Worm (Caenorhabditis elegans) whole organism, early embryonic: ENCODE measurements around the gene ZC404.15.

Experiments
- B0310.2 ChIP-seq: sonication (generic microtip); optimal IDR thresholded peaks from 2 replicates; lab custom pipeline; 2016; ENCODE audit warnings: mild to moderate bottlenecking, missing genetic modification characterization, missing compliant biosample characterization
- F13C5.2 ChIP-seq: sonication (generic microtip); optimal IDR thresholded peaks from 2 replicates; lab custom pipeline; 2017; ENCODE audit warnings: mild to moderate bottlenecking, missing genetic modification characterization, inconsistent platforms, missing compliant biosample characterization
- aly-1 ChIP-seq: sonication (generic microtip); optimal IDR thresholded peaks from 2 replicates; lab custom pipeline; 2016; ENCODE audit warnings: missing genetic modification characterization, missing compliant biosample characterization
- ama-1 ChIP-seq: fragments of 150-350 bp; optimal IDR thresholded peaks from 2 replicates; lab custom pipeline; 2014
- ceh-13 ChIP-seq: fragments of 200-800 bp; sonication (Bioruptor generic); optimal IDR thresholded peaks from 2 replicates; lab custom pipeline; 2018; ENCODE audit warnings: mild to moderate bottlenecking, missing genetic modification characterization, missing compliant biosample characterization
- ceh-36 ChIP-seq: sonication (generic microtip); optimal IDR thresholded peaks from 2 replicates; lab custom pipeline; 2016; ENCODE audit warnings: missing genetic modification characterization, inconsistent platforms, missing compliant biosample characterization
- ets-7 ChIP-seq: sonication (generic microtip); optimal IDR thresholded peaks from 2 replicates; lab custom pipeline; 2016; ENCODE audit warnings: missing genotype, missing genetic modification characterization, missing compliant biosample characterization
- flt-1 ChIP-seq: fragments of 200-800 bp; sonication (Bioruptor generic); IDR thresholded peaks from 2 replicates; pipeline ENCODE4 v1.3.6; 2022; ENCODE audit warnings: missing genetic modification characterization, missing compliant biosample characterization
- hmbx-1 ChIP-seq: sonication (generic microtip); optimal IDR thresholded peaks from 2 replicates; lab custom pipeline; 2016; ENCODE audit warnings: mild to moderate bottlenecking, missing genetic modification characterization, missing compliant biosample characterization
- hmg-4 ChIP-seq: fragments of 200-800 bp; sonication (Bioruptor generic); optimal IDR thresholded peaks from 2 replicates; lab custom pipeline; 2018; ENCODE audit warnings: mild to moderate bottlenecking, missing genetic modification characterization, missing compliant biosample characterization
- hnd-1 ChIP-seq: sonication (generic microtip); optimal IDR thresholded peaks from 2 replicates; lab custom pipeline; 2016; ENCODE audit warnings: missing genetic modification characterization, missing compliant biosample characterization
- pes-1 ChIP-seq: fragments of 200-800 bp; sonication (Bioruptor generic); IDR thresholded peaks from 2 replicates; pipeline ENCODE4 v1.3.6; 2022; ENCODE audit warnings: missing genetic modification reagents, missing genetic modification characterization, missing compliant biosample characterization
- scrt-1 ChIP-seq: fragments of 200-800 bp; sonication (Bioruptor generic); IDR thresholded peaks from 2 replicates; pipeline ENCODE4 v1.3.6; 2022; ENCODE audit warnings: missing genetic modification characterization, missing compliant biosample characterization
- sea-1 ChIP-seq: fragments of 200-800 bp; sonication (Bioruptor generic); conservative IDR thresholded peaks from 2 replicates; pipeline ENCODE4 v1.3.6; 2022; ENCODE audit warnings: missing genetic modification characterization, missing compliant biosample characterization
- tbx-11 ChIP-seq: fragments of 200-800 bp; sonication (Bioruptor generic); IDR thresholded peaks from 2 replicates; pipeline ENCODE4 v1.3.6; 2022; ENCODE audit warnings: missing genetic modification characterization, missing compliant biosample characterization
- tbx-37 ChIP-seq: fragments of 200-800 bp; sonication (Bioruptor generic); conservative IDR thresholded peaks from 2 replicates; pipeline ENCODE4 v1.3.6; 2022; ENCODE audit warnings: missing genetic modification reagents, missing genetic modification characterization, missing compliant biosample characterization
- tra-4 ChIP-seq: sonication (generic microtip); optimal IDR thresholded peaks from 2 replicates; lab custom pipeline; 2017; ENCODE audit warnings: missing genetic modification characterization, missing compliant biosample characterization

ZC404.15 gene

DNA sequence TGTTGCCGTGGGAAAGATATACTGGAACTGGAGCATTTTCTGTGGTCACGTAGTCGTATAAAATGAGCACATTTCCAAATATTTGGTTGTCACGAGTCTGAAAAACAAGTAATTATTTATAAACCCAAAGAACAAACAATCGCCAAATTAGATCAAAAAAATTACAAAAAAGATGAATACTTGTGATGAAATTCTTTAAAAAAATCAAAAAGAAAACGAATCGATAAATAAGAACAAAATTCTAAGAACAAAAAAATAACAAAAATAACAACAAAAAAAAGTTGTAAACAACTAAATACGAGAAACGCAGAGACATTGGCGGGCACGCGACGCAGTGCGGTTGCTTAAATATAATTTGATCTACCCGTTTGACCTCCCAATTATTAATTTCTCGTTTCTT lies 6.5 kb upstream of the ZC404.15 start, which contains the start of gene ZC404.16:
ZC404.16 (minus strand) TSS at position 101 of the 400 bp plus-strand sequence.
- TF ChIP-seq tra-4 (no peak), F13C5.2 (tag; lab: Kevin White, UChicago) (no peak), hmg-4 (no peak), hnd-1 (tag; lab: Kevin White, UChicago) (no peak), ceh-13 (no peak), scrt-1 (GFP tag; lab: Robert Waterston, UW) (no peak), tbx-11 (no peak), aly-1 (tag; lab: Kevin White, UChicago) (no peak)

DNA sequence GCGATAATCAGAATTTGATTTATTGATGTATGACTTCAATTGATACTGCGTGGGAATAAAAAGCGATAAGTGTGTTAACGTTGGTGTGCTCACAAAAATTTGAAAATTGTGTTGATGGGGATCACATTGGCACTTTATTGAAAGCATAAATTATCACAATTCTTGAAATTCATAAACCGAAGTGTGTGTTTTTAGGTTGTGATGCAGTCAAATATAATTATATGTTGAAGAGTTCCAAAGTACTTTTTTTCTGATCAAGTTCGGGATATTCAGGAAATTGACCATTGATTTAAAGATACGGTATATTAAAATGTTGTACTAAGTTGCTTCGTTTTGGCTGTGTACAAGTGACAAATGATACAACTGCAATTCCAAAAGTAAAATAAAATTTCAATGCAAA lies 4.6 kb upstream of the ZC404.15 start, which contains the start of gene srh-28:
srh-28 (minus strand) TSS at position 101 of the 400 bp plus-strand sequence.
- TF ChIP-seq ets-7 (tag; lab: Kevin White, UChicago) (no peak), scrt-1 (GFP tag; lab: Robert Waterston, UW) (no peak), ceh-36 (no peak), hnd-1 (tag; lab: Kevin White, UChicago) (no peak), aly-1 (tag; lab: Kevin White, UChicago) (no peak), ceh-13 (no peak), hmbx-1 (tag; lab: Kevin White, UChicago) (no peak), sea-1 (GFP tag; lab: Robert Waterston, UW) (no peak), F13C5.2 (tag; lab: Kevin White, UChicago) (no peak), B0310.2 (no peak), pes-1 (GFP tag; lab: Robert Waterston, UW) (no peak), flt-1 (GFP tag; lab: Robert Waterston, UW) (no peak), tbx-11 (no peak)

DNA sequence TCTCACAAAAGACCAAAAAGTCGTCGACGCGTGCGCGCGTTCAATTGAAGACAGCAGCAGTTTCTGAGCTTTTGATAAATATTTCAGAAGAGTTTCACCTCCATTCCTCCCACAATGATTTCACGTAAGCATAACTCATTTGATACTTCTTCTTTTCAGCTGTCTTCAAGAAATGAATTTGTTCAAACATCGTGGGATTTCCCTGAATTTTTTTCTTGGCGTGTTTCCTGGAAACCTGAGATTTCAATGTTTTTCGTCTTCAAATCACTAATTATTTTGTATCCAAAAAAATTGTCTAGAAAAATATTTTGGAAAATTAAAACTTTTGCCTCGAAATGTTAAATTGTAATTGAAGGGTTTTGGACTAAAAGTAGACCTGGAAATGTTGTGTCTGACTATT lies 1.8 kb upstream of the ZC404.15 start:
- no peak for TF ChIP-seq hmbx-1 (tag; lab: Kevin White, UChicago)
- TF ChIP-seq ama-1 (lab: Kevin White, UChicago) = no peak
- no peak for TF ChIP-seq B0310.2

DNA sequence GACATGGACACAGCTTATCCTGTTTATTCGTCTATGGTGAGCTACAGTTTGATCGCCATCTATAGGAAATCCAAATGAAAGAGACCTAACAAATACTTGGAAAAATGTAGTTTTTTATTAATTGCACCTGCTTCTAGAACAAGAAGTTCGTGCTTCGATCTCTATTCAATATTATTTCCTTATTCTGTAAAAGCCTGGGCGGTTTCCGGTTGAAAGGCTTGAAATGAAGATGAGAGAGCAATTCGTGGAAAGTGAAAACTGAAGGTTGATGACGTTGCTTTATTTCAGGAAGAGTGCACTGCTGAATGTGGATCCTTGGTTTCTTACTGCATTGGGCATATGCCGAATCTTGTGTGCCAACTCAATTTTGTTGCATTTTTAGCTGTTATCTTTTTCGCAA lies 410 bp downstream of the ZC404.15 start:
- no peak for TF ChIP-seq hmbx-1 (tag; lab: Kevin White, UChicago)

DNA sequence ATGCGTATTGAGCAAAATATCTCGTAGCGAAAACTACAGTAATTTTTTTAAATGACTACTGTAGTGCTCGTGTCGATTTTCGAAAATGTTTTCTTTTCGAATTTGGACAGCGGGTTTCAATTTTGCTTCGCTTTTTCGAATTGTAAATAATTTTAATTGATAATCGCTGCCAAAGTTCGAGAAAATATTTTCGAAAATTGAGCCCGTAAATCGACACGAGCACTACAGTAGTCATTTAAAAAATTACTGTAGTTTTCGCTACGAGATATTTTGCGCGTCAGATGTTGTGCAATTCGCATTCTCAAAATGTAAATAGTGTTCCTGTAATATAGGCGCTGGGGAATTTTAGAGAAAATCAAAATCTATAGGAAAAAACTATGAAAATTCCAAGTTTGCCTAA lies 2.0 kb downstream of the ZC404.15 start:
- no peak for TF ChIP-seq ets-7 (tag; lab: Kevin White, UChicago)
- no peak for TF ChIP-seq flt-1 (GFP tag; lab: Robert Waterston, UW)
- TF ChIP-seq tbx-37 (GFP tag; lab: Robert Waterston, UW) = no peak
- TF ChIP-seq ceh-36 = no peak
- TF ChIP-seq sea-1 (GFP tag; lab: Robert Waterston, UW) = no peak
- TF ChIP-seq hmg-4 = no peak
- no peak for TF ChIP-seq ceh-13

DNA sequence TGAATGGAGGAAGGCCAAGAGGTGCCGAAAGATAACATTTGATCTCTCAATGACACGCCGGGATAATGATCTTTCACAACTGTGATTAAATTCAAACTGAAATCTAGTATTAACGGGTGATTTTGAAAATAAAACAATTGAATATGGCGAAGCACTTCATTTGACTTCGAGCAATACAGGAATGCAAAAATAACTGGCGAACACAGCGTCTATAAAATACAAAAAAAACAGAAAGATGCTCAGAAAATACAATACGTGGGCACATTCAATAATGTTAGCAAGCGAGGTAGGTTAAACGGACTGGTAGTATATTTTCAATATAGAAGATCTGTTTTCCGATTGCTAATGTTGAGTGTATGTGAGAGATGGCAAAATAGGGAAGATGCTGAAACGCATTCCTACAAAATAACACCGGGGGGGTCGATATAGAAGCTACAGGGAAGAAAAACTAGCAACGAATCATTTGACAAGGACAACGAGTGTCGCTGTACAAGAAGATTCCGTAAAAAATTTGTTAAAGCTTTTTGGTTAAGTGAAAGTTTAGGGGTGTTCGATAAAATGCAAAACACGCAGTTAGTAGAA lies 2.9 kb downstream of the ZC404.15 start:
- TF ChIP-seq tbx-11 (no peak), ceh-36 (no peak), hmbx-1 (tag; lab: Kevin White, UChicago) (no peak), ama-1 (lab: Kevin White, UChicago) (no peak), pes-1 (GFP tag; lab: Robert Waterston, UW) (no peak), flt-1 (GFP tag; lab: Robert Waterston, UW) (no peak), B0310.2 (no peak)

DNA sequence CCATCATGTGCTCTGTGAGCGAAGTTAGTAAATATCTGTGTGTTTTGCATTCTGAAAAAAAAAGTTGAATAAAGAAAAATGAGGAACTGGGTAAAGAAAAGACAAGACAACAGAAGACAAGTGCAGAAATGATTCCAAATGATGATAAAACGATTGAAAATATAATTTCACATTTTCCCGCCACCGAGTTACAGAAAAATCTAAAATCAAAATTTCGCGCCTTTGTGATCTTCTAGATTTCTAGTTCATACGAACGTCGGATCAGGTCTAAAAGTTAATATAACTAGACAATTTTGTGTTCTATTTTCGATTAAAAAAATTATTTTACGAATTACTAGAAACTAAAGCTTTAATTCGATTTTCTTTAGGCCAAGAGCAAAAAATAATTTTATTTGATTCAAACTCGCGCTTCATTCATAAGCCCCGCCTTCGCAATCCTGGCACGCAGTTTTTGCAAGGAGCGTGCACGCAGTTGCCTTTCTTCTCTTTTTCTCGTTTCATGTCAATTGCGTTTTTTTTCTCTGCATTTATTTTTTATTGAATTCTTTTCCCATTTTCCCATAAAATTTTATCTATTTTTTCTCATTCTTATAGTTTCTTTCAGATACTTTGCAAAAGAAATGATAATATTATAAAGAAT lies 4.7 kb downstream of the ZC404.15 start, which contains the start of the genes spn-4 and spe-39:
spn-4 (minus strand) TSS at position 51 of the 640 bp plus-strand sequence.
spe-39 (plus strand) TSS at position 599 of the 640 bp plus-strand sequence.
- TF ChIP-seq pes-1 (GFP tag; lab: Robert Waterston, UW) (no peak), sea-1 (GFP tag; lab: Robert Waterston, UW) (0 out of 2 replicates have a peak, but pooled peaks have one; percentile 56), ets-7 (tag; lab: Kevin White, UChicago) (peak; percentile 26), hmg-4 (no peak), scrt-1 (GFP tag; lab: Robert Waterston, UW) (no peak), F13C5.2 (tag; lab: Kevin White, UChicago) (peak; percentile 71), B0310.2 (no peak), hmbx-1 (tag; lab: Kevin White, UChicago) (no peak), tra-4 (no peak), ceh-13 (peak; percentile 3), tbx-37 (GFP tag; lab: Robert Waterston, UW) (no peak), aly-1 (tag; lab: Kevin White, UChicago) (no peak)

DNA sequence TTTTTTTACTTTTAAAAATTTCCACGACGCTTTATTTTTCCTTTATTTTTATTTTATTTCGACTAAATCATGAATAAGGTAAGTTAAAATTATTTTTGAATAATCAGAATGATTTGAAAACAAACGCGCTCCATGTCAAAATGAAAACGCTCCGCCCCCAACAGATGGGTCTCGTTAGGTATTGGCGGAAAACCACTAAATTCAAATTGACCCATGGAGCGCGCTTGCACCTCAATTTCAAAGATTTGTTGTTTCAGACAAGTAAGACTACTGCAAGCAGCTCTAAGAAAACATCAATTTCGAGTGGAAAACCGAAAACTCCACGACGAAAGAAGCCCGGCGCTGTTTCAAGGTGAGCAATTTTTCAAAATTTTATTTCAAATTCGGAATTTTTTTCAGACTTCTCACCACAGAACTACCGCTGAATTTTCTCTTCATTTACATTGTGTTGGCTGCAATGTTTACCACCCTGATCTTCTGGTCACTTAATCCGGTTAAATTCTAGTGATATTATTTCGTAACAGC lies 7.7 kb downstream of the ZC404.15 start, which contains the start of gene ZC404.2:
ZC404.2 (plus strand) TSS at position 47 of the 525 bp plus-strand sequence.
- TF ChIP-seq flt-1 (GFP tag; lab: Robert Waterston, UW) (no peak), ceh-13 (no peak), scrt-1 (GFP tag; lab: Robert Waterston, UW) (0 out of 2 replicates have a peak, but pooled peaks have one; percentile 13), hnd-1 (tag; lab: Kevin White, UChicago) (no peak), pes-1 (GFP tag; lab: Robert Waterston, UW) (no peak), ama-1 (lab: Kevin White, UChicago) (peak; percentile 69), ceh-36 (no peak), tbx-37 (GFP tag; lab: Robert Waterston, UW) (no peak)
